Worm (Caenorhabditis elegans) whole organism, L1 larva: ENCODE results near the gene clec-257.
A peak's percentile ranks its signal among the peaks of the same experiment; 100 is the strongest.

Source experiments
- C16A3.4 ChIP-seq: fragments of 150-350 bp; optimal IDR thresholded peaks from 2 replicates; lab custom pipeline; 2014; ENCODE audit warnings: missing biosample characterization, missing genetic modification characterization
- Y116A8C.19 ChIP-seq: sonication (generic microtip); optimal IDR thresholded peaks from 2 replicates; lab custom pipeline; 2016; ENCODE audit warnings: missing compliant biosample characterization, missing genetic modification characterization, borderline replicate concordance
- alr-1 ChIP-seq: fragments of 200-800 bp; sonication (Bioruptor generic); optimal IDR thresholded peaks from 2 replicates; lab custom pipeline; 2018; ENCODE audit warnings: borderline replicate concordance, mild to moderate bottlenecking, missing genetic modification characterization, missing compliant biosample characterization
- ama-1 ChIP-seq: fragments of 150-350 bp; optimal IDR thresholded peaks from 2 replicates; lab custom pipeline; 2014
- ceh-63 ChIP-seq: fragments of 200-800 bp; sonication (Bioruptor generic); optimal IDR thresholded peaks from 2 replicates; lab custom pipeline; 2018; ENCODE audit warnings: mild to moderate bottlenecking, missing genetic modification characterization, missing compliant biosample characterization
- ceh-8 ChIP-seq: fragments of 200-800 bp; sonication (Bioruptor generic); optimal IDR thresholded peaks from 2 replicates; lab custom pipeline; 2018; ENCODE audit warnings: mild to moderate bottlenecking, missing genetic modification characterization, moderate library complexity, missing compliant biosample characterization
- ceh-82 ChIP-seq, 3 experiments: fragments of 150-350 bp in 1 of 3; sonication (generic microtip) in 2 of 3; optimal IDR thresholded peaks; 2 replicates each; lab custom pipeline; 2014 to 2017; ENCODE audit warnings: missing biosample characterization in 3 of 3, missing genetic modification characterization in 3 of 3
- ceh-90 ChIP-seq: sonication (generic microtip); optimal IDR thresholded peaks from 2 replicates; lab custom pipeline; 2016; ENCODE audit warnings: missing genetic modification characterization, missing compliant biosample characterization
- dpl-1 ChIP-seq, 3 experiments: fragments of 150-350 bp in 2 of 3; sonication (generic microtip) in 1 of 3; optimal IDR thresholded peaks; 2 replicates each; lab custom pipeline; 2014 to 2017; ENCODE audit warnings: missing biosample characterization in 3 of 3, missing genetic modification characterization in 3 of 3, missing genetic modification reagents in 3 of 3
- dsc-1 ChIP-seq: sonication (generic microtip); optimal IDR thresholded peaks from 2 replicates; lab custom pipeline; 2016; ENCODE audit warnings: mild to moderate bottlenecking, missing genetic modification characterization, missing compliant biosample characterization
- efl-1 ChIP-seq, 4 experiments: fragments of 150-350 bp; optimal IDR thresholded peaks in 3 of 4; peaks in 1 of 4; 1 replicate in 1 of 4; 2 replicates in 3 of 4; lab custom pipeline; 2014; ENCODE audit warnings: missing biosample characterization in 2 of 4, missing genetic modification characterization in 2 of 4, missing genetic modification reagents in 2 of 4
- efl-3 ChIP-seq: fragments of 200-800 bp; sonication (Bioruptor generic); optimal IDR thresholded peaks from 2 replicates; lab custom pipeline; 2018; ENCODE audit warnings: mild to moderate bottlenecking, missing genetic modification characterization, missing compliant biosample characterization
- egl-27 ChIP-seq, 2 experiments: fragments of 150-350 bp in 1 of 2; sonication (generic microtip); optimal IDR thresholded peaks; 3 replicates each; lab custom pipeline; 2017 to 2018; ENCODE audit warnings: missing biosample characterization in 2 of 2, missing genetic modification characterization in 2 of 2, missing genetic modification reagents in 2 of 2
- elt-2 ChIP-seq: sonication (generic microtip); optimal IDR thresholded peaks from 2 replicates; lab custom pipeline; 2016; ENCODE audit warnings: missing genetic modification characterization, mild to moderate bottlenecking, inconsistent platforms, missing compliant biosample characterization, missing genetic modification reagents
- elt-3 ChIP-seq, 6 experiments: fragments of 150-350 bp in 1 of 6; sonication (generic microtip); optimal IDR thresholded peaks; 2 replicates each; lab custom pipeline; 2017 to 2018; ENCODE audit warnings: missing biosample characterization in 6 of 6, missing genetic modification characterization in 6 of 6, inconsistent platforms in 1 of 6
- fkh-8 ChIP-seq: sonication (generic microtip); optimal IDR thresholded peaks from 2 replicates; lab custom pipeline; 2016; ENCODE audit warnings: mild to moderate bottlenecking, missing genetic modification characterization, missing compliant biosample characterization
- fos-1 ChIP-seq: fragments of 150-350 bp; optimal IDR thresholded peaks from 2 replicates; lab custom pipeline; 2014; ENCODE audit warnings: missing biosample characterization, missing genetic modification characterization
- grh-1 ChIP-seq: fragments of 200-800 bp; sonication (Bioruptor generic); IDR thresholded peaks from 2 replicates; pipeline ENCODE4 v1.3.6; 2022; ENCODE audit warnings: missing genetic modification reagents, missing genetic modification characterization, missing compliant biosample characterization
- hlh-4 ChIP-seq: sonication (generic microtip); optimal IDR thresholded peaks from 2 replicates; lab custom pipeline; 2016; ENCODE audit warnings: mild to moderate bottlenecking, missing genetic modification characterization, missing compliant biosample characterization
- lin-15B ChIP-seq: fragments of 150-350 bp; sonication (generic microtip); optimal IDR thresholded peaks from 3 replicates; lab custom pipeline; 2014; ENCODE audit warnings: missing biosample characterization, missing genetic modification characterization
- lir-3 ChIP-seq: sonication (generic microtip); optimal IDR thresholded peaks from 2 replicates; lab custom pipeline; 2016; ENCODE audit warnings: mild to moderate bottlenecking, missing genetic modification characterization, moderate library complexity, missing compliant biosample characterization; ENCODE audit not compliant: poor library complexity
- mab-9 ChIP-seq: fragments of 200-800 bp; sonication (Bioruptor generic); IDR thresholded peaks from 2 replicates; pipeline ENCODE4 v1.3.6; 2022; ENCODE audit warnings: missing genetic modification reagents, missing genetic modification characterization, missing compliant biosample characterization
- mdl-1 ChIP-seq, 2 experiments: fragments of 150-350 bp; optimal IDR thresholded peaks; 2 replicates each; lab custom pipeline; 2014 to 2017; ENCODE audit warnings: missing biosample characterization in 2 of 2, missing genetic modification characterization in 2 of 2, inconsistent platforms in 1 of 2
- mef-2 ChIP-seq: fragments of 150-350 bp; optimal IDR thresholded peaks from 2 replicates; lab custom pipeline; 2014; ENCODE audit warnings: missing biosample characterization, missing genetic modification characterization
- mep-1 ChIP-seq: fragments of 150-350 bp; optimal IDR thresholded peaks from 2 replicates; lab custom pipeline; 2014; ENCODE audit warnings: missing biosample characterization, missing genetic modification characterization
- nhr-19 ChIP-seq: fragments of 200-800 bp; sonication (Bioruptor generic); conservative IDR thresholded peaks from 2 replicates; pipeline ENCODE4 v1.3.6; 2022; ENCODE audit warnings: missing genetic modification characterization, missing compliant biosample characterization
- nhr-20 ChIP-seq: sonication (generic microtip); optimal IDR thresholded peaks from 2 replicates; lab custom pipeline; 2016; ENCODE audit warnings: mild to moderate bottlenecking, missing genetic modification characterization, missing compliant biosample characterization
- nhr-76 ChIP-seq: sonication (generic microtip); optimal IDR thresholded peaks from 2 replicates; lab custom pipeline; 2017; ENCODE audit warnings: missing biosample characterization, missing genetic modification characterization
- nhr-77 ChIP-seq: fragments of 150-350 bp; optimal IDR thresholded peaks from 2 replicates; lab custom pipeline; 2014; ENCODE audit warnings: missing biosample characterization, missing genetic modification characterization
- nhr-85 ChIP-seq: sonication (generic microtip); peaks from one replicate; lab custom pipeline; 2016; ENCODE audit warnings: missing genetic modification characterization, inconsistent platforms, missing compliant biosample characterization
- nhr-90 ChIP-seq: sonication (generic microtip); optimal IDR thresholded peaks from 2 replicates; lab custom pipeline; 2016; ENCODE audit warnings: mild to moderate bottlenecking, missing genetic modification characterization, missing compliant biosample characterization; ENCODE audit not compliant: poor library complexity
- pqm-1 ChIP-seq: sonication (generic microtip); optimal IDR thresholded peaks from 3 replicates; lab custom pipeline; 2017; ENCODE audit warnings: missing biosample characterization, missing genetic modification characterization
- sptf-1 ChIP-seq: fragments of 150-350 bp; optimal IDR thresholded peaks from 2 replicates; lab custom pipeline; 2014; ENCODE audit warnings: missing biosample characterization, missing genetic modification characterization
- sup-37 ChIP-seq: fragments of 200-800 bp; sonication (Bioruptor generic); optimal IDR thresholded peaks from 2 replicates; lab custom pipeline; 2018; ENCODE audit warnings: mild to moderate bottlenecking, missing genetic modification characterization, missing compliant biosample characterization
- swsn-7 ChIP-seq: sonication (generic microtip); optimal IDR thresholded peaks from 2 replicates; lab custom pipeline; 2016; ENCODE audit warnings: missing genetic modification characterization, missing compliant biosample characterization
- tlp-1 ChIP-seq: fragments of 150-350 bp; optimal IDR thresholded peaks from 2 replicates; lab custom pipeline; 2014; ENCODE audit warnings: missing biosample characterization, missing genetic modification characterization
- unc-130 ChIP-seq: fragments of 150-350 bp; optimal IDR thresholded peaks from 2 replicates; lab custom pipeline; 2017; ENCODE audit warnings: missing biosample characterization, missing genetic modification characterization, inconsistent platforms
- vab-15 ChIP-seq: sonication (generic microtip); optimal IDR thresholded peaks from 2 replicates; lab custom pipeline; 2017; ENCODE audit warnings: missing genotype, mild to moderate bottlenecking, missing genetic modification characterization, missing compliant biosample characterization
- zag-1 ChIP-seq: fragments of 150-350 bp; optimal IDR thresholded peaks from 2 replicates; lab custom pipeline; 2014; ENCODE audit warnings: missing biosample characterization, missing genetic modification characterization
- ztf-4 ChIP-seq: fragments of 150-350 bp; optimal IDR thresholded peaks from 2 replicates; lab custom pipeline; 2014; ENCODE audit warnings: missing biosample characterization, missing genetic modification characterization

The clec-257 gene

DNA sequence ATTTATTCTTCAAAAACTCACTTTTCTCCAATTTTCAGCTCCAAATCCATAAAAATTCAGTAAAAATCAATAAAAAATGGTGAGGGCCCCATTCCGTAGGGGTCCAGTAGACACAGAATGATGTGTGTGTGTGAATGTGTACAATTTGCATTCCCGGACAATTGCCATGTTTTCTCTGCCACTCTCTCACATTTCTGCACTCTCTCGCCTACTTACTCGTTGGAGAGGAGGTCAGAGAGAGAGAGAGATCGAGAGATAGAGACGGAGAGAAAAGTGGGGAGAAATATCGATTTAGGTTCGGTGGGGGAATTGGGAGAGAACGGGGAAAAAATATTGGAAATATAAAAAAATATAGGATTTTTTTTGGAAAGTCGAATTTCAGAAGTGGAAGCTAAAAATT lies 49.3 kb upstream of the clec-257 start (continued):
- peak; percentile 64 for TF ChIP-seq nhr-77 (tag; lab: Kevin White, UChicago)
- TF ChIP-seq nhr-20 (tag; lab: Kevin White, UChicago): peak; percentile 78
- peak; percentile 39 for TF ChIP-seq ceh-63 (GFP tag; lab: Kevin White, UChicago)
- TF ChIP-seq grh-1 (GFP tag; lab: Robert Waterston, UW): peak; percentile 72
- no peak for TF ChIP-seq ceh-8 (GFP tag; lab: Kevin White, UChicago)
- TF ChIP-seq dpl-1 (GFP tag; optimal IDR thresholded peaks at IDR 0.05; lab: Kevin White, UChicago): peak; percentile 66 to 78 (median 73)
- no peak for TF ChIP-seq Y116A8C.19 (tag; lab: Kevin White, UChicago)
- TF ChIP-seq nhr-19 (GFP tag; lab: Robert Waterston, UW): peak; percentile 90
- peak; percentile 94 for TF ChIP-seq nhr-85 (tag; lab: Kevin White, UChicago)
- TF ChIP-seq dsc-1 (tag; lab: Kevin White, UChicago): peak; percentile 81
- TF ChIP-seq fos-1 (tag; lab: Kevin White, UChicago): peak; percentile 75
- no peak for TF ChIP-seq mab-9 (GFP tag; lab: Robert Waterston, UW)
- no peak for TF ChIP-seq sptf-1 (tag; lab: Kevin White, UChicago)
- peak in 1 of 2 experiments; percentile 66 for TF ChIP-seq mdl-1 (tag; optimal IDR thresholded peaks at IDR 0.05; lab: Kevin White, UChicago)
- peak in 1 of 2 experiments; percentile 64 for TF ChIP-seq egl-27 (tag; optimal IDR thresholded peaks at IDR 0.05; lab: Kevin White, UChicago)
- peak; percentile 13 for TF ChIP-seq ceh-90
- TF ChIP-seq ztf-4 (tag; lab: Kevin White, UChicago): no peak
- TF ChIP-seq tlp-1 (tag; lab: Kevin White, UChicago): no peak
- no peak for TF ChIP-seq lir-3 (tag; lab: Kevin White, UChicago)
- TF ChIP-seq nhr-90 (tag; lab: Kevin White, UChicago): peak; percentile 85
- peak; percentile 25 for TF ChIP-seq lin-15B (tag; lab: Kevin White, UChicago)
- no peak for TF ChIP-seq nhr-76 (tag; lab: Kevin White, UChicago)
- TF ChIP-seq ceh-82 (tag; optimal IDR thresholded peaks at IDR 0.05; lab: Kevin White, UChicago): peak; percentile 75 to 90 (median 85)
- TF ChIP-seq zag-1: peak; percentile 5
- TF ChIP-seq vab-15 (tag; lab: Kevin White, UChicago): no peak
- TF ChIP-seq elt-2 (tag; lab: Kevin White, UChicago): peak; percentile 35
- no peak for TF ChIP-seq hlh-4 (tag; lab: Kevin White, UChicago)
- peak; percentile 47 for TF ChIP-seq C16A3.4 (tag; lab: Kevin White, UChicago)
- no peak for TF ChIP-seq pqm-1
- TF ChIP-seq sup-37 (GFP tag; lab: Kevin White, UChicago): no peak
- no peak for TF ChIP-seq unc-130 (tag; lab: Kevin White, UChicago)
- TF ChIP-seq efl-1 (optimal IDR thresholded peaks at IDR 0.05; lab: Kevin White, UChicago): peak; percentile 78 to 86
- TF ChIP-seq efl-1 (GFP tag; optimal IDR thresholded peaks at IDR 0.05 in 1 of 2; lab: Kevin White, UChicago): peak; percentile 79 to 98
- peak in 1 of 6 experiments; percentile 38 for TF ChIP-seq elt-3 (tag; optimal IDR thresholded peaks at IDR 0.05; lab: Kevin White, UChicago)
- TF ChIP-seq swsn-7 (tag; lab: Kevin White, UChicago): peak; percentile 95
- no peak for TF ChIP-seq efl-3 (GFP tag; lab: Kevin White, UChicago)

- TF ChIP-seq mep-1 (no peak), ama-1 (lab: Kevin White, UChicago) (no peak), alr-1 (tag; lab: Kevin White, UChicago) (peak; percentile 97), mef-2 (no peak), elt-2 (tag; lab: Kevin White, UChicago) (no peak), fkh-8 (no peak), mab-9 (GFP tag; lab: Robert Waterston, UW) (no peak)
Observed at ce11 chrV:18724076-18724475, 48.8 kb upstream of the clec-257 start.
